Worm (Caenorhabditis elegans): ENCODE data around the gene nmad-1.
A peak's percentile ranks its signal among the peaks of the same experiment; 100 is the strongest.

ce11 chrIII:5586925-5587324, 32.2 kb upstream of the nmad-1 start, which contains the start of gene F56D2.2:
- TF ChIP-seq mep-1 (tag; optimal IDR thresholded peaks at IDR 0.05) (peak; percentile 37), nhr-76 (tag; optimal IDR thresholded peaks at IDR 0.05) (no peak), flh-1 (GFP tag; optimal IDR thresholded peaks at IDR 0.05) (no peak), unc-62 (GFP tag; optimal IDR thresholded peaks at IDR 0.05) (no peak), nhr-237 (tag; optimal IDR thresholded peaks at IDR 0.05) (no peak), ztf-11 (tag; optimal IDR thresholded peaks at IDR 0.05) (no peak), sptf-1 (tag; optimal IDR thresholded peaks at IDR 0.05) (no peak), snpc-4 (tag; optimal IDR thresholded peaks at IDR 0.05) (no peak), lsy-2 (tag; optimal IDR thresholded peaks at IDR 0.05) (no peak), pha-4 (tag; optimal IDR thresholded peaks at IDR 0.05) (no peak), sem-2 (GFP tag; optimal IDR thresholded peaks at IDR 0.05) (no peak), unc-39 (tag; optimal IDR thresholded peaks at IDR 0.05) (no peak), nhr-12 (tag; optimal IDR thresholded peaks at IDR 0.05) (no peak), elt-3 (tag; optimal IDR thresholded peaks at IDR 0.05) (no peak)
